Worm (Caenorhabditis elegans): ENCODE measurements around the gene M01F1.4.

The M01F1.4 gene

ce11 chrIII:3471403-3472053, 38.3 kb downstream of the M01F1.4 start, which contains the start of gene rsu-1 (continued):
- TF ChIP-seq ceh-20 (GFP tag; IDR thresholded peaks at IDR 0.05) (no peak), nhr-111 (GFP tag; optimal IDR thresholded peaks at IDR 0.05) (no peak), hlh-11 (tag; optimal IDR thresholded peaks at IDR 0.05) (peak; percentile 84), egl-27 (tag; optimal IDR thresholded peaks at IDR 0.05) (no peak), madf-9 (GFP tag; conservative IDR thresholded peaks at IDR 0.05) (no peak), F37D6.2 (tag; optimal IDR thresholded peaks at IDR 0.05) (no peak), lim-7 (GFP tag; IDR thresholded peaks at IDR 0.05) (no peak)

- TF ChIP-seq daf-16 (GFP tag; optimal IDR thresholded peaks at IDR 0.05) (no peak), daf-16 (tag; optimal IDR thresholded peaks at IDR 0.05) (peak; percentile 12), pha-4 (GFP tag; IDR thresholded peaks at IDR 0.05) (no peak), pha-4 (tag; optimal IDR thresholded peaks at IDR 0.05) (no peak)
Observed at ce11 chrIII:3470973-3471372, 38.9 kb downstream of the M01F1.4 start.

- TF ChIP-seq lir-3 (tag; optimal IDR thresholded peaks at IDR 0.05) (no peak), dmd-8 (GFP tag; IDR thresholded peaks at IDR 0.05) (no peak), snpc-4 (tag; optimal IDR thresholded peaks at IDR 0.05) (no peak), nhr-28 (tag; optimal IDR thresholded peaks at IDR 0.05) (peak; percentile 97), ceh-44 (GFP tag; IDR thresholded peaks at IDR 0.05) (no peak), hif-1 (tag; optimal IDR thresholded peaks at IDR 0.05) (no peak), nhr-6 (tag; optimal IDR thresholded peaks at IDR 0.05) (no peak), php-3 (GFP tag; IDR thresholded peaks at IDR 0.05) (0 out of 2 replicates have a peak, but pooled peaks have one; percentile 28), lin-29 (GFP tag; IDR thresholded peaks at IDR 0.05) (no peak), daf-12 (tag; optimal IDR thresholded peaks at IDR 0.05) (no peak), zip-2 (tag; optimal IDR thresholded peaks at IDR 0.05) (no peak), daf-8 (GFP tag; IDR thresholded peaks at IDR 0.05) (no peak), sdz-12 (GFP tag; optimal IDR thresholded peaks at IDR 0.05) (no peak), nhr-10 (tag; optimal IDR thresholded peaks at IDR 0.05) (no peak), zag-1 (tag; optimal IDR thresholded peaks at IDR 0.05) (no peak), nhr-76 (tag; optimal IDR thresholded peaks at IDR 0.05) (no peak), tra-1 (GFP tag; IDR thresholded peaks at IDR 0.05) (0 out of 2 replicates have a peak, but pooled peaks have one; percentile 30), tag-97 (GFP tag; IDR thresholded peaks at IDR 0.05) (no peak), aha-1 (tag) (no peak), hlh-11 (tag; optimal IDR thresholded peaks at IDR 0.05) (peak; percentile 40), nhr-77 (tag; optimal IDR thresholded peaks at IDR 0.05) (no peak), dmd-6 (GFP tag; IDR thresholded peaks at IDR 0.05) (no peak), F44E2.7 (GFP tag; IDR thresholded peaks at IDR 0.05) (no peak), ama-1 (optimal IDR thresholded peaks at IDR 0.05) (no peak), unc-62 (GFP tag; optimal IDR thresholded peaks at IDR 0.05 in 1 of 2) (peak in 1 of 2 experiments; percentile 79), unc-62 (tag; optimal IDR thresholded peaks at IDR 0.05) (no peak), rbr-2 (tag; optimal IDR thresholded peaks at IDR 0.05) (no peak), hlh-30 (tag; optimal IDR thresholded peaks at IDR 0.05; ENCODE audit: insufficient read depth) (no peak), unc-39 (tag; optimal IDR thresholded peaks at IDR 0.05) (no peak), madf-5 (GFP tag; IDR thresholded peaks at IDR 0.05) (no peak), cey-2 (tag; optimal IDR thresholded peaks at IDR 0.05; ENCODE audit: borderline replicate concordance, insufficient read depth) (no peak)
Observed at ce11 chrIII:3470433-3470832, 39.4 kb downstream of the M01F1.4 start.
